Worm (Caenorhabditis elegans) whole organism, L4 larva: Measurements from ENCODE around the gene algn-6.

ENCODE experiments used
- F10B5.3 ChIP-seq: sonication (generic microtip); optimal IDR thresholded peaks from 2 replicates; lab custom pipeline; 2016; ENCODE audit warnings: mild to moderate bottlenecking, missing genetic modification characterization, missing compliant biosample characterization
- F37D6.2 ChIP-seq: sonication (generic microtip); optimal IDR thresholded peaks from 2 replicates; lab custom pipeline; 2016; ENCODE audit warnings: mild to moderate bottlenecking, missing genetic modification characterization, missing compliant biosample characterization
- F44E2.7 ChIP-seq: fragments of 200-800 bp; sonication (Bioruptor generic); IDR thresholded peaks from 2 replicates; pipeline ENCODE4 v2.1.2; 2022; ENCODE audit warnings: missing genetic modification characterization, missing compliant biosample characterization
- F49E8.2 ChIP-seq: sonication (generic microtip); optimal IDR thresholded peaks from 2 replicates; lab custom pipeline; 2016; ENCODE audit warnings: missing compliant biosample characterization, mild to moderate bottlenecking, missing genetic modification characterization, borderline replicate concordance
- R02D3.7 ChIP-seq: fragments of 150-350 bp; sonication (generic microtip); optimal IDR thresholded peaks from 3 replicates; lab custom pipeline; 2014; ENCODE audit warnings: missing biosample characterization, missing genetic modification characterization
- T26A8.4 ChIP-seq: fragments of 200-800 bp; sonication (Bioruptor generic); IDR thresholded peaks from 2 replicates; pipeline ENCODE4 v1.3.6; 2022; ENCODE audit warnings: missing genetic modification characterization, missing compliant biosample characterization
- Y48G9A.11 ChIP-seq: fragments of 200-800 bp; sonication (Bioruptor generic); IDR thresholded peaks from 2 replicates; pipeline ENCODE4 v1.3.6; 2022; ENCODE audit warnings: missing genetic modification reagents, missing genetic modification characterization, missing compliant biosample characterization
- Y75B8A.6 ChIP-seq: fragments of 200-800 bp; sonication (Bioruptor generic); IDR thresholded peaks from 2 replicates; pipeline ENCODE4 v1.3.6; 2022; ENCODE audit warnings: missing genetic modification reagents, missing genetic modification characterization, missing compliant biosample characterization
- ZK337.2 ChIP-seq: fragments of 200-800 bp; sonication (Bioruptor generic); IDR thresholded peaks from 2 replicates; pipeline ENCODE4 v1.3.6; 2022; ENCODE audit warnings: missing genetic modification reagents, missing genetic modification characterization, missing compliant biosample characterization
- aha-1 ChIP-seq: fragments of 150-350 bp; peaks from one replicate; lab custom pipeline; 2014; ENCODE audit warnings: missing biosample characterization, missing genetic modification characterization
- aly-2 ChIP-seq: sonication (generic microtip); optimal IDR thresholded peaks from 2 replicates; lab custom pipeline; 2018; ENCODE audit warnings: missing biosample characterization, missing genetic modification characterization
- ama-1 ChIP-seq: fragments of 150-350 bp; optimal IDR thresholded peaks from 2 replicates; lab custom pipeline; 2014; ENCODE audit warnings: inconsistent platforms, mixed read lengths
- arid-1 ChIP-seq: fragments of 200-800 bp; sonication (Bioruptor generic); conservative IDR thresholded peaks from 2 replicates; pipeline ENCODE4 v1.3.6; 2022; ENCODE audit warnings: missing genetic modification reagents, missing genetic modification characterization, missing compliant biosample characterization
- ceh-20 ChIP-seq: fragments of 200-800 bp; sonication (Bioruptor generic); IDR thresholded peaks from 2 replicates; pipeline ENCODE4 v1.3.6; 2022; ENCODE audit warnings: missing genetic modification reagents, missing genetic modification characterization, missing compliant biosample characterization
- ceh-28 ChIP-seq: fragments of 150-350 bp; optimal IDR thresholded peaks from 2 replicates; lab custom pipeline; 2014; ENCODE audit warnings: missing biosample characterization, missing genetic modification reagents, missing genetic modification characterization
- daf-8 ChIP-seq: fragments of 200-800 bp; sonication (Bioruptor generic); IDR thresholded peaks from 2 replicates; pipeline ENCODE4 v1.3.6; 2022; ENCODE audit warnings: missing genetic modification characterization, missing compliant biosample characterization
- dmd-6 ChIP-seq: fragments of 200-800 bp; sonication (Bioruptor generic); IDR thresholded peaks from 2 replicates; pipeline ENCODE4 v1.3.6; 2022; ENCODE audit warnings: missing genetic modification reagents, missing genetic modification characterization, missing compliant biosample characterization
- dmd-9 ChIP-seq: fragments of 200-800 bp; sonication (Bioruptor generic); IDR thresholded peaks from 2 replicates; pipeline ENCODE4 v1.3.6; 2022; ENCODE audit warnings: missing genetic modification reagents, missing genetic modification characterization, missing compliant biosample characterization
- egl-27 ChIP-seq: sonication (generic microtip); optimal IDR thresholded peaks from 3 replicates; lab custom pipeline; 2017; ENCODE audit warnings: missing biosample characterization, missing genetic modification reagents, missing genetic modification characterization
- egl-43 ChIP-seq: fragments of 200-800 bp; sonication (Bioruptor generic); IDR thresholded peaks from 2 replicates; pipeline ENCODE4 v1.3.6; 2022; ENCODE audit warnings: missing genetic modification reagents, missing genetic modification characterization, missing compliant biosample characterization
- gei-8 ChIP-seq: fragments of 200-800 bp; sonication (Bioruptor generic); optimal IDR thresholded peaks from 2 replicates; lab custom pipeline; 2018; ENCODE audit warnings: mild to moderate bottlenecking, missing genetic modification characterization, missing compliant biosample characterization
- hlh-11 ChIP-seq: fragments of 200-800 bp; sonication (Bioruptor generic); optimal IDR thresholded peaks from 2 replicates; lab custom pipeline; 2018; ENCODE audit warnings: mild to moderate bottlenecking, missing genetic modification characterization, missing compliant biosample characterization
- hlh-30 ChIP-seq: sonication (generic microtip); optimal IDR thresholded peaks from 2 replicates; lab custom pipeline; 2017; ENCODE audit warnings: antibody characterized with exemption, mild to moderate bottlenecking, missing genetic modification characterization, missing compliant biosample characterization; ENCODE audit not compliant: insufficient read depth
- hmg-1.1 ChIP-seq: fragments of 200-800 bp; sonication (Bioruptor generic); IDR thresholded peaks from 2 replicates; pipeline ENCODE4 v1.3.6; 2022; ENCODE audit warnings: missing genetic modification reagents, missing genetic modification characterization, missing compliant biosample characterization
- lin-1 ChIP-seq: fragments of 200-800 bp; sonication (Bioruptor generic); IDR thresholded peaks from 2 replicates; pipeline ENCODE4 v1.3.6; 2022; ENCODE audit warnings: missing genetic modification reagents, missing genetic modification characterization, missing compliant biosample characterization
- lin-15B ChIP-seq: fragments of 150-350 bp; sonication (generic microtip); optimal IDR thresholded peaks from 3 replicates; lab custom pipeline; 2014; ENCODE audit warnings: missing biosample characterization, missing genetic modification characterization
- lir-3 ChIP-seq: sonication (generic microtip); optimal IDR thresholded peaks from 2 replicates; lab custom pipeline; 2016; ENCODE audit warnings: mild to moderate bottlenecking, missing genetic modification characterization, missing compliant biosample characterization
- lsy-2 ChIP-seq, 2 experiments: fragments of 150-350 bp in 1 of 2; sonication (generic microtip) in 1 of 2; optimal IDR thresholded peaks; 2 replicates each; lab custom pipeline; 2014 to 2017; ENCODE audit warnings: missing biosample characterization in 2 of 2, missing genetic modification characterization in 2 of 2
- madf-9 ChIP-seq: fragments of 200-800 bp; sonication (Bioruptor generic); conservative IDR thresholded peaks from 2 replicates; pipeline ENCODE4 v1.3.6; 2022; ENCODE audit warnings: missing genetic modification reagents, missing genetic modification characterization, missing compliant biosample characterization
- mdt-29 ChIP-seq: fragments of 200-800 bp; sonication (Bioruptor generic); IDR thresholded peaks from 2 replicates; pipeline ENCODE4 v1.3.6; 2022; ENCODE audit warnings: missing genetic modification reagents, missing genetic modification characterization, missing compliant biosample characterization
- mep-1 ChIP-seq: fragments of 150-350 bp; sonication (generic microtip); optimal IDR thresholded peaks from 3 replicates; lab custom pipeline; 2014; ENCODE audit warnings: missing biosample characterization, missing genetic modification characterization
- mes-2 ChIP-seq: sonication (generic microtip); optimal IDR thresholded peaks from 2 replicates; lab custom pipeline; 2016; ENCODE audit warnings: missing genotype, mild to moderate bottlenecking, missing genetic modification characterization, missing compliant biosample characterization; ENCODE audit not compliant: poor library complexity, severe bottlenecking
- mxl-3 ChIP-seq: fragments of 200-800 bp; sonication (Bioruptor generic); optimal IDR thresholded peaks from 2 replicates; lab custom pipeline; 2018; ENCODE audit warnings: mild to moderate bottlenecking, missing genetic modification characterization, missing compliant biosample characterization
- nhr-111 ChIP-seq: fragments of 200-800 bp; sonication (Bioruptor generic); optimal IDR thresholded peaks from 2 replicates; lab custom pipeline; 2018; ENCODE audit warnings: mild to moderate bottlenecking, missing genetic modification characterization, missing compliant biosample characterization
- nhr-25 ChIP-seq: sonication (generic microtip); optimal IDR thresholded peaks from 2 replicates; lab custom pipeline; 2017; ENCODE audit warnings: missing genetic modification characterization, mild to moderate bottlenecking, missing compliant biosample characterization, antibody characterized with exemption, moderate library complexity, borderline replicate concordance; ENCODE audit not compliant: insufficient read depth
- nhr-41 ChIP-seq: fragments of 200-800 bp; sonication (Bioruptor generic); IDR thresholded peaks from 2 replicates; pipeline ENCODE4 v1.3.6; 2022; ENCODE audit warnings: missing genetic modification reagents, missing genetic modification characterization, missing compliant biosample characterization
- nhr-42 ChIP-seq: fragments of 200-800 bp; sonication (Bioruptor generic); IDR thresholded peaks from 2 replicates; pipeline ENCODE4 v1.3.6; 2022; ENCODE audit warnings: missing genetic modification characterization, missing compliant biosample characterization
- nhr-76 ChIP-seq: fragments of 150-350 bp; optimal IDR thresholded peaks from 2 replicates; lab custom pipeline; 2014; ENCODE audit warnings: missing biosample characterization, missing genetic modification characterization
- php-3 ChIP-seq: fragments of 200-800 bp; sonication (Bioruptor generic); IDR thresholded peaks from 2 replicates; pipeline ENCODE4 v1.3.6; 2022; ENCODE audit warnings: missing genetic modification reagents, missing genetic modification characterization, missing compliant biosample characterization
- pqm-1 ChIP-seq: sonication (generic microtip); optimal IDR thresholded peaks from 2 replicates; lab custom pipeline; 2017; ENCODE audit warnings: missing biosample characterization, missing genetic modification characterization
- skn-1 ChIP-seq: fragments of 150-350 bp; optimal IDR thresholded peaks from 2 replicates; lab custom pipeline; 2014; ENCODE audit warnings: missing biosample characterization, missing genetic modification characterization
- spr-1 ChIP-seq: sonication (generic microtip); optimal IDR thresholded peaks from 2 replicates; lab custom pipeline; 2016; ENCODE audit warnings: mild to moderate bottlenecking, missing genetic modification characterization, missing compliant biosample characterization
- tra-1 ChIP-seq: fragments of 200-800 bp; sonication (Bioruptor generic); IDR thresholded peaks from 2 replicates; pipeline ENCODE4 v1.3.6; 2022; ENCODE audit warnings: missing genetic modification reagents, missing genetic modification characterization, missing compliant biosample characterization
- unc-39 ChIP-seq: sonication (generic microtip); optimal IDR thresholded peaks from 2 replicates; lab custom pipeline; 2017; ENCODE audit warnings: missing biosample characterization, missing genetic modification characterization
- zag-1 ChIP-seq: fragments of 150-350 bp; optimal IDR thresholded peaks from 2 replicates; lab custom pipeline; 2014; ENCODE audit warnings: missing biosample characterization, missing genetic modification characterization
- zfp-2 ChIP-seq: sonication (generic microtip); optimal IDR thresholded peaks from 2 replicates; lab custom pipeline; 2016; ENCODE audit warnings: mild to moderate bottlenecking, missing genetic modification characterization, missing compliant biosample characterization
- zfp-3 ChIP-seq: fragments of 200-800 bp; sonication (Bioruptor generic); conservative IDR thresholded peaks from 2 replicates; pipeline ENCODE4 v1.3.6; 2022; ENCODE audit warnings: missing genetic modification reagents, missing genetic modification characterization, missing compliant biosample characterization
- zip-11 ChIP-seq: fragments of 200-800 bp; sonication (Bioruptor generic); IDR thresholded peaks from 2 replicates; pipeline ENCODE4 v1.3.6; 2022; ENCODE audit warnings: missing genetic modification characterization, missing compliant biosample characterization
- ztf-7 ChIP-seq: fragments of 150-350 bp; optimal IDR thresholded peaks from 2 replicates; lab custom pipeline; 2014; ENCODE audit warnings: missing biosample characterization, missing genetic modification characterization

algn-6 gene

DNA sequence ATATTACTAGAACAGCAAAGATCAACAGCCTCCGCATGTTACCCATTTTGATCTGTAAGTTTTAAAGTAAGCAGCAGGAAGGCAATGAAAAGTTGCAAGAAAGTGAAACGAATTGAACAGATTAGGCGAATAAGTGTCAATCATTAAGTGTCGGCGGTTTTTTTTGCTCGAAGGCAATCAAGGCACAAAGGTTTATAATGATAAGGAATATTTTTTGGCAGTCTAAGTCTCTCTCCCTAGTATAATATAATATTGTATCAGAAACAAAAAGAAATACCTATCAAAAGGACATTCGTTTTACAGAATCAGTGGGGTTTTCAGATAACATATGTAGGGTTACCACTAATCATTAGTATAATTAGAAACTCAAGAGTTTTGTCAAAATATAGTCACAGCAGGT is 6.9 kb upstream of the algn-6 start, which contains the start of gene nrf-6 (continued):
- no peak for TF ChIP-seq ceh-20 (GFP tag; lab: Robert Waterston, UW)
- no peak for TF ChIP-seq ztf-7
- 0 out of 2 replicates have a peak, but pooled peaks have one; percentile 10 for TF ChIP-seq lin-1 (GFP tag; lab: Robert Waterston, UW)
- no peak for TF ChIP-seq mdt-29 (GFP tag; lab: Robert Waterston, UW)
- no peak for TF ChIP-seq aly-2 (tag; lab: Kevin White, UChicago)
- TF ChIP-seq hlh-30 (tag; lab: Kevin White, UChicago) = no peak
- no peak for TF ChIP-seq daf-8
- no peak for TF ChIP-seq R02D3.7 (tag; lab: Kevin White, UChicago)
- TF ChIP-seq zag-1 = no peak
- TF ChIP-seq tra-1 (GFP tag; lab: Robert Waterston, UW) = peak; percentile 66; the same call in 1 of the 2 replicates
- no peak for TF ChIP-seq nhr-41 (GFP tag; lab: Robert Waterston, UW)
- peak; percentile 43 for TF ChIP-seq pqm-1 (tag; lab: Kevin White, UChicago)

DNA sequence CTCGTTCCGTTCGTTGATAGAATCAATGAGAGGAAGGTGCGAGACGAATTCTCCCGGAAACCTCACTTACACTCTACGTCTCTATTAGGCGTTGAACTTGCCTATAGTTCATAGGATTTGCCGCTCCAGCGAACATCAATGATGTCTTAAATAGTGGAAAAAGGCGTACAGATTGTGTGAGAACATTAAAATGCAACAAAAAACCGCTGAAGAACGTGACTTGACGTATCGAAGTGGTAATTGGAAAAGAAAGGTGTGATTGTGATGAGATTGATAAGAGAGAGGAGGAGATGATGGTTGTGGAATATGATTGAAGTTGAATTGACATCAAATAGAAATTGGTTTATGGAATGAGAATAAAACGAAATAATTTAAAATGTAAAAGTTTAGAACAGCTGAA is 5.6 kb upstream of the algn-6 start:
- TF ChIP-seq F44E2.7 (GFP tag; lab: Robert Waterston, UW) (no peak), ceh-28 (tag; lab: Kevin White, UChicago) (no peak), Y48G9A.11 (GFP tag; lab: Robert Waterston, UW) (no peak), Y75B8A.6 (GFP tag; lab: Robert Waterston, UW) (no peak), zip-11 (no peak), nhr-42 (GFP tag; lab: Robert Waterston, UW) (no peak), F49E8.2 (tag; lab: Kevin White, UChicago) (no peak), lin-1 (GFP tag; lab: Robert Waterston, UW) (0 out of 2 replicates have a peak, but pooled peaks have one; percentile 26), nhr-111 (GFP tag; lab: Kevin White, UChicago) (no peak), php-3 (GFP tag; lab: Robert Waterston, UW) (peak; percentile 55), lin-15B (tag; lab: Kevin White, UChicago) (no peak), lsy-2 (tag; optimal IDR thresholded peaks at IDR 0.05; lab: Kevin White, UChicago) (no peak), arid-1 (GFP tag; lab: Robert Waterston, UW) (no peak), madf-9 (peak; percentile 14; the same call in 1 of the 2 replicates), ZK337.2 (GFP tag; lab: Robert Waterston, UW) (no peak), mes-2 (tag; lab: Kevin White, UChicago) (peak; percentile 10), tra-1 (GFP tag; lab: Robert Waterston, UW) (peak; percentile 66; the same call in 1 of the 2 replicates), F10B5.3 (tag; lab: Kevin White, UChicago) (no peak), F37D6.2 (tag; lab: Kevin White, UChicago) (no peak), aha-1 (tag; lab: Kevin White, UChicago) (peak; percentile 59), dmd-9 (GFP tag; lab: Robert Waterston, UW) (no peak), egl-43 (GFP tag; lab: Robert Waterston, UW) (no peak), egl-27 (tag; lab: Kevin White, UChicago) (no peak), ama-1 (lab: Kevin White, UChicago) (peak; percentile 10), ceh-20 (GFP tag; lab: Robert Waterston, UW) (peak; percentile 68; the same call in 1 of the 2 replicates), gei-8 (GFP tag; lab: Kevin White, UChicago) (no peak), nhr-25 (tag; lab: Kevin White, UChicago) (no peak), zfp-2 (tag; lab: Kevin White, UChicago) (no peak), zfp-3 (GFP tag; lab: Robert Waterston, UW) (no peak), hmg-1.1 (no peak), mep-1 (tag; lab: Kevin White, UChicago) (no peak), T26A8.4 (GFP tag; lab: Robert Waterston, UW) (no peak), R02D3.7 (tag; lab: Kevin White, UChicago) (no peak), nhr-41 (GFP tag; lab: Robert Waterston, UW) (no peak), nhr-76 (tag; lab: Kevin White, UChicago) (no peak), lir-3 (tag; lab: Kevin White, UChicago) (no peak), skn-1 (tag; lab: Kevin White, UChicago) (no peak), hlh-11 (tag; lab: Kevin White, UChicago) (peak; percentile 39), mxl-3 (GFP tag; lab: Kevin White, UChicago) (no peak), unc-39 (tag; lab: Kevin White, UChicago) (no peak), dmd-6 (peak; percentile 85), pqm-1 (tag; lab: Kevin White, UChicago) (peak; percentile 17), spr-1 (no peak)
